Worm (Caenorhabditis elegans) whole organism, late embryonic: ENCODE data around the gene B0361.3.

Source experiments
- C08G9.2 ChIP-seq: sonication (generic microtip); optimal IDR thresholded peaks from 2 replicates; lab custom pipeline; 2016; ENCODE audit warnings: mild to moderate bottlenecking, missing genetic modification characterization, moderate library complexity, missing compliant biosample characterization
- F13H6.1 ChIP-seq: sonication (generic microtip); optimal IDR thresholded peaks from 2 replicates; lab custom pipeline; 2016; ENCODE audit warnings: missing genetic modification characterization, missing compliant biosample characterization
- K02D7.2 ChIP-seq: sonication (generic microtip); optimal IDR thresholded peaks from 2 replicates; lab custom pipeline; 2017; ENCODE audit warnings: mild to moderate bottlenecking, missing genetic modification characterization, missing compliant biosample characterization
- T23F11.4 ChIP-seq: fragments of 200-800 bp; sonication (Bioruptor generic); optimal IDR thresholded peaks from 2 replicates; lab custom pipeline; 2018; ENCODE audit warnings: mild to moderate bottlenecking, missing genetic modification characterization, missing compliant biosample characterization
- Y22D7AL.16 ChIP-seq: sonication (generic microtip); optimal IDR thresholded peaks from 2 replicates; lab custom pipeline; 2016; ENCODE audit warnings: missing genetic modification characterization, missing compliant biosample characterization
- ahr-1 ChIP-seq: sonication (generic microtip); optimal IDR thresholded peaks from 2 replicates; lab custom pipeline; 2016; ENCODE audit warnings: missing genetic modification characterization, missing compliant biosample characterization
- ama-1 ChIP-seq: fragments of 150-350 bp; optimal IDR thresholded peaks from 2 replicates; lab custom pipeline; 2014
- ceh-18 ChIP-seq: sonication (generic microtip); optimal IDR thresholded peaks from 2 replicates; lab custom pipeline; 2016; ENCODE audit warnings: missing genetic modification characterization, missing compliant biosample characterization
- ceh-2 ChIP-seq: sonication (generic microtip); optimal IDR thresholded peaks from 2 replicates; lab custom pipeline; 2016; ENCODE audit warnings: missing genotype, missing genetic modification characterization, missing compliant biosample characterization
- ceh-24 ChIP-seq: sonication (generic microtip); optimal IDR thresholded peaks from 2 replicates; lab custom pipeline; 2016; ENCODE audit warnings: mild to moderate bottlenecking, missing genetic modification characterization, missing compliant biosample characterization
- ceh-30 ChIP-seq: fragments of 150-350 bp; optimal IDR thresholded peaks from 2 replicates; lab custom pipeline; 2014; ENCODE audit warnings: missing biosample characterization, missing genetic modification characterization
- ceh-31 ChIP-seq: sonication (generic microtip); optimal IDR thresholded peaks from 2 replicates; lab custom pipeline; 2016; ENCODE audit warnings: missing genetic modification characterization, missing compliant biosample characterization
- ceh-9 ChIP-seq: sonication (generic microtip); optimal IDR thresholded peaks from 2 replicates; lab custom pipeline; 2016; ENCODE audit warnings: mild to moderate bottlenecking, missing genetic modification characterization, inconsistent platforms, missing compliant biosample characterization
- dmd-4 ChIP-seq: sonication (generic microtip); optimal IDR thresholded peaks from 2 replicates; lab custom pipeline; 2016; ENCODE audit warnings: borderline replicate concordance, missing genetic modification characterization, missing compliant biosample characterization
- dve-1 ChIP-seq: sonication (generic microtip); optimal IDR thresholded peaks from 2 replicates; lab custom pipeline; 2017; ENCODE audit warnings: antibody characterized with exemption, mild to moderate bottlenecking, missing genetic modification characterization, missing compliant biosample characterization
- elt-4 ChIP-seq: sonication (generic microtip); optimal IDR thresholded peaks from 2 replicates; lab custom pipeline; 2016; ENCODE audit warnings: missing genetic modification characterization, missing compliant biosample characterization
- ets-4 ChIP-seq: sonication (generic microtip); optimal IDR thresholded peaks from 2 replicates; lab custom pipeline; 2016; ENCODE audit warnings: missing genetic modification characterization, missing compliant biosample characterization
- eyg-1 ChIP-seq: sonication (generic microtip); optimal IDR thresholded peaks from 2 replicates; lab custom pipeline; 2016; ENCODE audit warnings: missing genotype, missing genetic modification characterization, missing compliant biosample characterization
- fax-1 ChIP-seq: sonication (generic microtip); optimal IDR thresholded peaks from 2 replicates; lab custom pipeline; 2016; ENCODE audit warnings: missing genotype, missing genetic modification characterization, missing compliant biosample characterization
- fkh-10 ChIP-seq: fragments of 150-350 bp; optimal IDR thresholded peaks from 2 replicates; lab custom pipeline; 2014; ENCODE audit warnings: missing biosample characterization, missing genetic modification reagents, missing genetic modification characterization
- fkh-6 ChIP-seq: sonication (generic microtip); optimal IDR thresholded peaks from 2 replicates; lab custom pipeline; 2016; ENCODE audit warnings: missing genetic modification characterization, missing compliant biosample characterization
- gmeb-2 ChIP-seq: sonication (generic microtip); optimal IDR thresholded peaks from 2 replicates; lab custom pipeline; 2016; ENCODE audit warnings: missing genetic modification characterization, inconsistent platforms, missing compliant biosample characterization
- hlh-13 ChIP-seq: fragments of 200-800 bp; sonication (Bioruptor generic); optimal IDR thresholded peaks from 2 replicates; lab custom pipeline; 2018; ENCODE audit warnings: mild to moderate bottlenecking, missing genetic modification characterization, missing compliant biosample characterization
- hlh-15 ChIP-seq: sonication (generic microtip); optimal IDR thresholded peaks from 2 replicates; lab custom pipeline; 2016; ENCODE audit warnings: missing genetic modification characterization, missing compliant biosample characterization
- hlh-30 ChIP-seq: sonication (generic microtip); optimal IDR thresholded peaks from 2 replicates; lab custom pipeline; 2017; ENCODE audit warnings: antibody characterized with exemption, missing genetic modification characterization, missing compliant biosample characterization; ENCODE audit not compliant: insufficient read depth
- hlh-6 ChIP-seq: sonication (generic microtip); optimal IDR thresholded peaks from 2 replicates; lab custom pipeline; 2016; ENCODE audit warnings: missing genotype, missing genetic modification characterization, missing compliant biosample characterization
- hlh-8 ChIP-seq: sonication (generic microtip); optimal IDR thresholded peaks from 2 replicates; lab custom pipeline; 2016; ENCODE audit warnings: missing genotype, missing genetic modification characterization, missing compliant biosample characterization
- lim-6 ChIP-seq: sonication (generic microtip); optimal IDR thresholded peaks from 2 replicates; lab custom pipeline; 2016; ENCODE audit warnings: missing genetic modification characterization, missing compliant biosample characterization
- madf-2 ChIP-seq: sonication (generic microtip); optimal IDR thresholded peaks from 2 replicates; lab custom pipeline; 2017; ENCODE audit warnings: missing genetic modification characterization, missing compliant biosample characterization
- mec-3 ChIP-seq: sonication (generic microtip); optimal IDR thresholded peaks from 2 replicates; lab custom pipeline; 2016; ENCODE audit warnings: borderline replicate concordance, missing genetic modification characterization, missing compliant biosample characterization
- npax-4 ChIP-seq: sonication (generic microtip); optimal IDR thresholded peaks from 2 replicates; lab custom pipeline; 2016; ENCODE audit warnings: missing genetic modification characterization, missing compliant biosample characterization
- odd-2 ChIP-seq: sonication (generic microtip); optimal IDR thresholded peaks from 2 replicates; lab custom pipeline; 2017; ENCODE audit warnings: antibody characterized with exemption, mild to moderate bottlenecking, missing genetic modification characterization, missing compliant biosample characterization
- pag-3 ChIP-seq: sonication (generic microtip); optimal IDR thresholded peaks from 2 replicates; lab custom pipeline; 2016; ENCODE audit warnings: missing compliant biosample characterization, missing genetic modification characterization, borderline replicate concordance
- pat-9 ChIP-seq: fragments of 200-800 bp; sonication (Bioruptor generic); optimal IDR thresholded peaks from 2 replicates; lab custom pipeline; 2018; ENCODE audit warnings: mild to moderate bottlenecking, missing genetic modification characterization, moderate library complexity, missing compliant biosample characterization
- pax-1 ChIP-seq: fragments of 150-350 bp; optimal IDR thresholded peaks from 2 replicates; lab custom pipeline; 2014; ENCODE audit warnings: missing biosample characterization, missing genetic modification characterization
- pha-4 ChIP-seq: fragments of 150-350 bp; optimal IDR thresholded peaks from 2 replicates; lab custom pipeline; 2018; ENCODE audit warnings: missing biosample characterization, missing genetic modification reagents, missing genetic modification characterization
- pros-1 ChIP-seq: fragments of 150-350 bp; optimal IDR thresholded peaks from 2 replicates; lab custom pipeline; 2014; ENCODE audit warnings: missing biosample characterization, missing genetic modification reagents, missing genetic modification characterization
- ref-2 ChIP-seq: sonication (generic microtip); optimal IDR thresholded peaks from 2 replicates; lab custom pipeline; 2016; ENCODE audit warnings: missing genetic modification characterization, missing compliant biosample characterization
- rnt-1 ChIP-seq: sonication (generic microtip); optimal IDR thresholded peaks from 2 replicates; lab custom pipeline; 2016; ENCODE audit warnings: missing genetic modification characterization, missing compliant biosample characterization
- sdc-2 ChIP-seq: sonication (generic microtip); optimal IDR thresholded peaks from 2 replicates; lab custom pipeline; 2016; ENCODE audit warnings: missing genotype, missing genetic modification characterization, missing compliant biosample characterization
- sox-2 ChIP-seq: fragments of 200-800 bp; sonication (Bioruptor generic); IDR thresholded peaks from 2 replicates; pipeline ENCODE4 v1.3.6; 2022; ENCODE audit warnings: missing genetic modification reagents, missing genetic modification characterization, missing compliant biosample characterization
- sox-4 ChIP-seq: sonication (generic microtip); optimal IDR thresholded peaks from 2 replicates; lab custom pipeline; 2017; ENCODE audit warnings: mild to moderate bottlenecking, missing genetic modification characterization, inconsistent platforms, missing compliant biosample characterization
- syd-9 ChIP-seq: sonication (generic microtip); optimal IDR thresholded peaks from 2 replicates; lab custom pipeline; 2016; ENCODE audit warnings: mild to moderate bottlenecking, missing genetic modification characterization, moderate library complexity, missing compliant biosample characterization
- ttx-3 ChIP-seq: sonication (generic microtip); optimal IDR thresholded peaks from 2 replicates; lab custom pipeline; 2016; ENCODE audit warnings: missing genetic modification reagents, missing genetic modification characterization, missing compliant biosample characterization
- unc-55 ChIP-seq: sonication (generic microtip); optimal IDR thresholded peaks from 2 replicates; lab custom pipeline; 2017; ENCODE audit warnings: missing biosample characterization, missing genetic modification reagents, missing genetic modification characterization
- zip-5 ChIP-seq: sonication (generic microtip); optimal IDR thresholded peaks from 2 replicates; lab custom pipeline; 2016; ENCODE audit warnings: missing genetic modification characterization, missing compliant biosample characterization
- ztf-16 ChIP-seq: sonication (generic microtip); optimal IDR thresholded peaks from 2 replicates; lab custom pipeline; 2017; ENCODE audit warnings: missing genetic modification characterization, missing compliant biosample characterization

B0361.3 gene

DNA sequence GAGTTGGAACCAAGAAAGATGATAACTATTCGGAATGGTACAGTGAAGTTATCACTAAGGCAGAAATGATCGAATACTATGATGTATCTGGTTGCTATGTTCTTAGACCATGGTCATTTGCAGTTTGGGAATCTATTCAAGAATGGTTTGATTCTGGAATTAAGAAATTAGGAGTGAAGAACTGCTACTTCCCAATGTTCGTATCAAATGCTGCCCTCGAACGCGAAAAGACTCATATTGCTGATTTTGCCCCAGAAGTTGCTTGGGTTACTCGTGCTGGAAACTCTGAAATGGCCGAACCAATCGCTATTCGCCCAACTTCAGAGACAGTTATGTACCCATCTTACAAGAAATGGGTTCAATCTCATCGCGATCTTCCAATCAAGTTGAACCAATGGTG is 41.8 kb upstream of the B0361.3 start:
- no peak for TF ChIP-seq gmeb-2 (tag; lab: Kevin White, UChicago)
- no peak for TF ChIP-seq lim-6 (tag; lab: Kevin White, UChicago)
- TF ChIP-seq C08G9.2 (tag; lab: Kevin White, UChicago): no peak
- no peak for TF ChIP-seq ama-1 (lab: Kevin White, UChicago)
- no peak for TF ChIP-seq fkh-10 (GFP tag; lab: Kevin White, UChicago)
- TF ChIP-seq zip-5: no peak
- no peak for TF ChIP-seq npax-4 (tag; lab: Kevin White, UChicago)
- no peak for TF ChIP-seq ets-4
- TF ChIP-seq mec-3 (tag; lab: Kevin White, UChicago): no peak
- TF ChIP-seq F13H6.1 (tag; lab: Kevin White, UChicago): no peak
- TF ChIP-seq Y22D7AL.16: no peak
- TF ChIP-seq sox-4 (tag; lab: Kevin White, UChicago): no peak

DNA sequence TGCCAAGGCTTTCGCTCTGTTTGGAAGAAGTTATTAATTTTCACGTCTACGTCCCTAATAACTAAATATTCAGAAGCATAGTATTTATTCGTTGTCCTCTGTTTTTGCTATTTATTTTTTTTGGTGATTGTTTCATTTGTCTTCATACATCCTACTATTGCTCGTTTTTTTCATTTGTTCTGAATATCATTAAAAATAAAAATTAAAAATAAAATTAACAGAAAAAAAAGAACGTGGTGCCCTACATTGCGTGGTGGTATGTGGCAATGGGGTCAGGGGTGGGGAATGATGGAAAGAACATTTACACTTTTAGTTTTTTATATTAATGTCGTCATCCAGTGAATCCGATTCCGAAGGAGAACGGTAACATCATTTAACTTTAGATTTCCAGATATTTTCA is 40.2 kb upstream of the B0361.3 start, which contains the start of gene ztf-31:
ztf-31 (plus strand) TSS at position 301 of the 400 bp plus-strand sequence.
- TF ChIP-seq pros-1 (tag; lab: Kevin White, UChicago): no peak
- TF ChIP-seq ceh-9 (tag; lab: Kevin White, UChicago): no peak
- no peak for TF ChIP-seq T23F11.4 (GFP tag; lab: Kevin White, UChicago)
- TF ChIP-seq ceh-18: no peak
- no peak for TF ChIP-seq sox-4 (tag; lab: Kevin White, UChicago)
- no peak for TF ChIP-seq ceh-31 (tag; lab: Kevin White, UChicago)
- TF ChIP-seq odd-2: no peak
- no peak for TF ChIP-seq hlh-30 (tag; lab: Kevin White, UChicago)
- TF ChIP-seq zip-5: no peak
- TF ChIP-seq pat-9 (tag; lab: Kevin White, UChicago): no peak
- no peak for TF ChIP-seq fkh-6 (tag; lab: Kevin White, UChicago)
- no peak for TF ChIP-seq dve-1 (tag; lab: Kevin White, UChicago)
- TF ChIP-seq ceh-2 (tag; lab: Kevin White, UChicago): no peak
- TF ChIP-seq pax-1 (tag; lab: Kevin White, UChicago): no peak
- TF ChIP-seq unc-55: no peak
- TF ChIP-seq sox-2 (GFP tag; lab: Robert Waterston, UW): no peak
- TF ChIP-seq fax-1 (tag; lab: Kevin White, UChicago): no peak

DNA sequence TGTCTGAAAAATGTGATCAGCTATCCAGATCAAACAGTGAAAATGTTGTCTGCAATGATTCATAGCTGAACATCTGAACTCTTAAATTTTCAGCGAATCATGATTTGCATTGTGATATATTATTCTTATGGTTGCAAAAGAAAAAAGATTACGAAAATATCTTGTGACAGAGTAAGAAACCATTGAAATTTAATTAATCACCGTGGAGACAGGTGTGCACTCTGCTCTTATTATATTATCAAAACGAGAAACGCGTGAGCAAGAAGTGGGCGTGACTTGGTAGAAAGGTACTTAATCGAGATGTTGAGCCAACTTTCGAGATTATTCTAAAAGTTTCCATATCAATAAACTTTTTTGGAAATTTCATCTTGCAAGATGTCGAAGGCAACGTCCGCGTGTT is 38.3 kb upstream of the B0361.3 start, which contains the start of gene osm-10:
osm-10 (plus strand) TSS at position 293 of the 400 bp plus-strand sequence.
- TF ChIP-seq lim-6 (tag; lab: Kevin White, UChicago) (no peak), fax-1 (tag; lab: Kevin White, UChicago) (no peak), elt-4 (tag; lab: Kevin White, UChicago) (no peak), hlh-30 (tag; lab: Kevin White, UChicago) (no peak), T23F11.4 (GFP tag; lab: Kevin White, UChicago) (no peak), hlh-6 (tag; lab: Kevin White, UChicago) (no peak), madf-2 (no peak), syd-9 (no peak), ceh-24 (tag; lab: Kevin White, UChicago) (no peak), ceh-30 (tag; lab: Kevin White, UChicago) (no peak), K02D7.2 (tag; lab: Kevin White, UChicago) (no peak), hlh-15 (no peak), eyg-1 (tag; lab: Kevin White, UChicago) (no peak), hlh-8 (tag; lab: Kevin White, UChicago) (no peak)

DNA sequence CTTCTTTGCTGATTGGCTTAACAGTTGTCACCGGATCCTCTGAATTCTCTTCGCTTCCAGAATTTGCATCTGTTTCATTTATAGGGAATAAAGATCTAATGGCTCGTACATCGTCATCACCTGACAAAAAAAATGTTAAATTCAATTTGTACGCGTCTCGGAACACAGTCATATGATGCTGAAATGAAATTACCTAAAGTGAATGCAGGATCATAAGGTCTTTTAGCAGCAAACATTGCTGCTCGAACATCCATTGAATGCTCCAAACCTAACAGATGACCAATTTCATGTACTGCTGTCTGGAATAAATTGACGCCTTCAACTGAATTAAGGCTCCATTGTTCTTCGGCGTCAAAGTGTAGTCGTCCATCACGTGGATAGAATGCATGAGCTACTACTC is 34.9 kb upstream of the B0361.3 start:
- TF ChIP-seq hlh-8 (tag; lab: Kevin White, UChicago) (no peak), ttx-3 (tag; lab: Kevin White, UChicago) (no peak), mec-3 (tag; lab: Kevin White, UChicago) (no peak), lim-6 (tag; lab: Kevin White, UChicago) (no peak), sdc-2 (tag; lab: Kevin White, UChicago) (no peak), hlh-13 (GFP tag; lab: Kevin White, UChicago) (no peak), ref-2 (no peak), rnt-1 (tag; lab: Kevin White, UChicago) (no peak), pha-4 (tag; lab: Kevin White, UChicago) (no peak), dmd-4 (tag; lab: Kevin White, UChicago) (no peak), odd-2 (no peak), hlh-6 (tag; lab: Kevin White, UChicago) (no peak), ahr-1 (tag; lab: Kevin White, UChicago) (no peak), fax-1 (tag; lab: Kevin White, UChicago) (no peak), pag-3 (tag; lab: Kevin White, UChicago) (no peak), ceh-24 (tag; lab: Kevin White, UChicago) (no peak), elt-4 (tag; lab: Kevin White, UChicago) (no peak), ztf-16 (tag; lab: Kevin White, UChicago) (no peak)
- TF ChIP-seq, all 69 proteins: peak for 0
